Worm (Caenorhabditis elegans): Measurements from ENCODE around the gene Y94H6A.12.
A peak's percentile ranks its signal among the peaks of the same experiment; 100 is the strongest.

ce11 chrIV:2708329-2708965 lies 4.4 kb downstream of the Y94H6A.12 start:
- peak; percentile 76 for TF ChIP-seq lin-11 (tag; optimal IDR thresholded peaks at IDR 0.05)
- TF ChIP-seq aly-2 (tag; optimal IDR thresholded peaks at IDR 0.05), result no peak
- peak; percentile 78 for TF ChIP-seq mab-5 (tag; optimal IDR thresholded peaks at IDR 0.05)
- no peak for TF ChIP-seq nhr-237 (tag; optimal IDR thresholded peaks at IDR 0.05)
- peak; percentile 8 for TF ChIP-seq ama-1 (optimal IDR thresholded peaks at IDR 0.05)
- TF ChIP-seq lin-39 (tag; optimal IDR thresholded peaks at IDR 0.05), result no peak
- TF ChIP-seq snpc-4 (tag; optimal IDR thresholded peaks at IDR 0.05), result peak; percentile 12
- TF ChIP-seq ztf-11 (tag; optimal IDR thresholded peaks at IDR 0.05), result no peak
- no peak for TF ChIP-seq nhr-10 (tag; optimal IDR thresholded peaks at IDR 0.05)
- no peak for TF ChIP-seq nhr-12 (tag; optimal IDR thresholded peaks at IDR 0.05)
- TF ChIP-seq unc-39 (tag; optimal IDR thresholded peaks at IDR 0.05), result no peak
- no peak for TF ChIP-seq unc-62 (GFP tag; optimal IDR thresholded peaks at IDR 0.05)
- TF ChIP-seq alr-1 (tag; optimal IDR thresholded peaks at IDR 0.05), result no peak

Data from whole organism, L2 larva.